Worm (Caenorhabditis elegans) whole organism, L4/young adult: ENCODE results near the gene hmit-1.2.

Experiments
- W03F9.2 ChIP-seq: fragments of 150-350 bp; optimal IDR thresholded peaks from 2 replicates; lab custom pipeline; 2014; ENCODE audit warnings: missing biosample characterization, missing genetic modification characterization
- him-1 ChIP-seq: sonication (generic microtip); optimal IDR thresholded peaks from 2 replicates; lab custom pipeline; 2016; ENCODE audit warnings: missing genotype, missing genetic modification reagents, missing genetic modification characterization, missing compliant biosample characterization

DNA sequence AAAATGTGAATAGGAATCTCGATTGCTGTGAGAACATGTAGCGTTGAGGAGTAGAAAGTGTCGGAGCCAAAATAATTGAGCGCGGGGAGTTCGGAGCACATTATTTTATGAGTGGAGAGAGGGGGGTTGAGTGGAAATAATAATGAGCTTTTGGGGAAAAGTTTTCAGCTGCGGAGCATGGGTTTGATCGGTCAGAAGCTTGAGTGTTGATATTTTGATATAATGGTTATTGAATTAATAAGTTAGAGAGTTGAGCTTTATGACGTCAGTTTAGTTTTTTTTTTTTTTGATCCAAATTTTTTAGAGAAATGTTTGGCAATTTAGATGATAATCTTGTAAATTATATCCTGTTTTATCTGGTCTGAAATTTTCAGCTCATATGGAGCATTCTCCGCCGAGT is 44.3 kb upstream of the hmit-1.2 start, which contains the start of gene srh-178:
- TF ChIP-seq W03F9.2 (no peak), him-1 (tag; lab: Kevin White, UChicago) (no peak)
